Worm (Caenorhabditis elegans) whole organism, mixed stage, embryonic: Measurements from ENCODE around the gene sphk-1.
A peak's percentile ranks its signal among the peaks of the same experiment; 100 is the strongest.

Source experiments
- M03D4.4 ChIP-seq: sonication (generic microtip); optimal IDR thresholded peaks from 2 replicates; lab custom pipeline; 2017; ENCODE audit warnings: mild to moderate bottlenecking, missing genetic modification characterization, missing compliant biosample characterization
- bed-3 ChIP-seq: fragments of 200-800 bp; sonication (Bioruptor generic); optimal IDR thresholded peaks from 3 replicates; lab custom pipeline; 2018; ENCODE audit warnings: mild to moderate bottlenecking, missing genetic modification characterization, moderate library complexity, missing compliant biosample characterization
- blmp-1 ChIP-seq: fragments of 150-350 bp; optimal IDR thresholded peaks from 2 replicates; lab custom pipeline; 2014; ENCODE audit warnings: missing biosample characterization, missing genetic modification characterization
- ceh-39 ChIP-seq: fragments of 150-350 bp; optimal IDR thresholded peaks from 2 replicates; lab custom pipeline; 2014; ENCODE audit warnings: missing biosample characterization, missing genetic modification characterization
- ceh-43 ChIP-seq: fragments of 200-800 bp; sonication (Bioruptor generic); optimal IDR thresholded peaks from 2 replicates; lab custom pipeline; 2018; ENCODE audit warnings: mild to moderate bottlenecking, missing genetic modification characterization, moderate library complexity, missing compliant biosample characterization
- ceh-83 ChIP-seq: fragments of 200-800 bp; sonication (Bioruptor generic); optimal IDR thresholded peaks from 2 replicates; lab custom pipeline; 2018; ENCODE audit warnings: mild to moderate bottlenecking, missing genetic modification characterization, missing compliant biosample characterization
- ces-1 ChIP-seq: fragments of 150-350 bp; optimal IDR thresholded peaks from 2 replicates; lab custom pipeline; 2014; ENCODE audit warnings: missing biosample characterization, missing genetic modification reagents, missing genetic modification characterization
- cnd-1 ChIP-seq: fragments of 200-800 bp; sonication (Bioruptor generic); optimal IDR thresholded peaks from 2 replicates; lab custom pipeline; 2018; ENCODE audit warnings: mild to moderate bottlenecking, missing genetic modification characterization, missing compliant biosample characterization
- drap-1 ChIP-seq: fragments of 200-800 bp; sonication (Bioruptor generic); optimal IDR thresholded peaks from 3 replicates; lab custom pipeline; 2018; ENCODE audit warnings: mild to moderate bottlenecking, missing genetic modification characterization, missing compliant biosample characterization
- elt-1 ChIP-seq: sonication (generic microtip); optimal IDR thresholded peaks from 2 replicates; lab custom pipeline; 2017; ENCODE audit warnings: missing genetic modification characterization, mild to moderate bottlenecking, missing compliant biosample characterization, antibody characterized with exemption, moderate library complexity, borderline replicate concordance; ENCODE audit not compliant: insufficient read depth
- elt-3 ChIP-seq: fragments of 150-350 bp; optimal IDR thresholded peaks from 2 replicates; lab custom pipeline; 2014; ENCODE audit warnings: missing biosample characterization, missing genetic modification characterization
- flh-1 ChIP-seq: fragments of 200-800 bp; sonication (Bioruptor generic); optimal IDR thresholded peaks from 2 replicates; lab custom pipeline; 2018; ENCODE audit warnings: mild to moderate bottlenecking, missing genetic modification characterization, moderate library complexity, missing compliant biosample characterization
- ham-2 ChIP-seq: fragments of 200-800 bp; sonication (Bioruptor generic); optimal IDR thresholded peaks from 2 replicates; lab custom pipeline; 2018; ENCODE audit warnings: mild to moderate bottlenecking, missing genetic modification characterization, missing compliant biosample characterization
- hlh-1 ChIP-seq: fragments of 150-350 bp; optimal IDR thresholded peaks from 2 replicates; lab custom pipeline; 2014; ENCODE audit warnings: missing biosample characterization, missing genetic modification reagents, missing genetic modification characterization
- lin-13 ChIP-seq: fragments of 150-350 bp; optimal IDR thresholded peaks from 2 replicates; lab custom pipeline; 2014; ENCODE audit warnings: missing biosample characterization, missing genetic modification characterization
- lin-32 ChIP-seq: fragments of 200-800 bp; sonication (Bioruptor generic); optimal IDR thresholded peaks from 2 replicates; lab custom pipeline; 2018; ENCODE audit warnings: mild to moderate bottlenecking, missing genetic modification characterization, missing compliant biosample characterization
- lsy-2 ChIP-seq: fragments of 150-350 bp; optimal IDR thresholded peaks from 2 replicates; lab custom pipeline; 2014; ENCODE audit warnings: missing biosample characterization, missing genetic modification characterization
- mab-5 ChIP-seq: fragments of 150-350 bp; optimal IDR thresholded peaks from 2 replicates; lab custom pipeline; 2014; ENCODE audit warnings: missing biosample characterization, missing genetic modification characterization
- mep-1 ChIP-seq: fragments of 150-350 bp; optimal IDR thresholded peaks from 2 replicates; lab custom pipeline; 2017; ENCODE audit warnings: missing biosample characterization, missing genetic modification reagents, missing genetic modification characterization, inconsistent platforms
- mls-2 ChIP-seq: sonication (generic microtip); optimal IDR thresholded peaks from 2 replicates; lab custom pipeline; 2016; ENCODE audit warnings: mild to moderate bottlenecking, missing genetic modification characterization, moderate library complexity, missing compliant biosample characterization
- nhr-12 ChIP-seq: fragments of 150-350 bp; optimal IDR thresholded peaks from 2 replicates; lab custom pipeline; 2014; ENCODE audit warnings: missing biosample characterization, missing genetic modification characterization
- nhr-2 ChIP-seq: fragments of 150-350 bp; optimal IDR thresholded peaks from 2 replicates; lab custom pipeline; 2014; ENCODE audit warnings: missing biosample characterization, missing genetic modification characterization
- nhr-237 ChIP-seq: fragments of 150-350 bp; optimal IDR thresholded peaks from 2 replicates; lab custom pipeline; 2014; ENCODE audit warnings: missing biosample characterization, missing genetic modification characterization
- nhr-28 ChIP-seq: fragments of 150-350 bp; optimal IDR thresholded peaks from 2 replicates; lab custom pipeline; 2014; ENCODE audit warnings: missing biosample characterization, missing genetic modification characterization
- nhr-76 ChIP-seq: sonication (generic microtip); optimal IDR thresholded peaks from 2 replicates; lab custom pipeline; 2017; ENCODE audit warnings: missing biosample characterization, missing genetic modification characterization
- pha-4 ChIP-seq: fragments of 150-350 bp; optimal IDR thresholded peaks from 2 replicates; lab custom pipeline; 2018; ENCODE audit warnings: missing biosample characterization, missing genetic modification reagents, missing genetic modification characterization
- sem-2 ChIP-seq: fragments of 200-800 bp; sonication (Bioruptor generic); optimal IDR thresholded peaks from 2 replicates; lab custom pipeline; 2018; ENCODE audit warnings: mild to moderate bottlenecking, missing genetic modification characterization, missing compliant biosample characterization
- snpc-4 ChIP-seq: fragments of 150-350 bp; optimal IDR thresholded peaks from 2 replicates; lab custom pipeline; 2014; ENCODE audit warnings: missing biosample characterization, missing genetic modification characterization
- sptf-1 ChIP-seq: sonication (generic microtip); optimal IDR thresholded peaks from 2 replicates; lab custom pipeline; 2017; ENCODE audit warnings: mild to moderate bottlenecking, missing genetic modification characterization, moderate library complexity, missing compliant biosample characterization
- tbx-8 ChIP-seq: fragments of 200-800 bp; sonication (Bioruptor generic); optimal IDR thresholded peaks from 2 replicates; lab custom pipeline; 2018; ENCODE audit warnings: mild to moderate bottlenecking, missing genetic modification characterization, moderate library complexity, missing compliant biosample characterization
- unc-120 ChIP-seq: sonication (generic microtip); optimal IDR thresholded peaks from 2 replicates; lab custom pipeline; 2017; ENCODE audit warnings: missing genetic modification characterization, missing compliant biosample characterization; ENCODE audit not compliant: poor library complexity, severe bottlenecking
- unc-39 ChIP-seq: fragments of 150-350 bp; optimal IDR thresholded peaks from 2 replicates; lab custom pipeline; 2014; ENCODE audit warnings: missing biosample characterization, missing genetic modification characterization
- unc-62 ChIP-seq: fragments of 150-350 bp; optimal IDR thresholded peaks from 2 replicates; lab custom pipeline; 2014; ENCODE audit warnings: missing biosample characterization, missing genetic modification reagents, missing genetic modification characterization
- zip-8 ChIP-seq: fragments of 150-350 bp; optimal IDR thresholded peaks from 2 replicates; lab custom pipeline; 2014; ENCODE audit warnings: missing biosample characterization, missing genetic modification characterization
- ztf-11 ChIP-seq: fragments of 150-350 bp; optimal IDR thresholded peaks from 2 replicates; lab custom pipeline; 2014; ENCODE audit warnings: missing biosample characterization, missing genetic modification characterization

The sphk-1 gene

ce11 chrII:8701619-8702350 lies at the start of gene sphk-1:
TSS of gene sphk-1 (minus strand) at chrII:8701669.
- TF ChIP-seq unc-39 (no peak), ceh-83 (no peak), pha-4 (peak; percentile 52)
- TF ChIP-seq, all 35 proteins: peak for 1

ce11 chrII:8751042-8751441 lies 49.6 kb upstream of the sphk-1 start:
- TF ChIP-seq ceh-83 (no peak), ham-2 (GFP tag; lab: Kevin White, UChicago) (peak; percentile 99), sem-2 (GFP tag; lab: Kevin White, UChicago) (no peak), sptf-1 (tag; lab: Kevin White, UChicago) (no peak), unc-120 (tag; lab: Kevin White, UChicago) (no peak), mls-2 (tag; lab: Kevin White, UChicago) (no peak), ces-1 (GFP tag; lab: Kevin White, UChicago) (no peak), nhr-237 (tag; lab: Kevin White, UChicago) (peak; percentile 8), lin-13 (tag; lab: Kevin White, UChicago) (no peak), cnd-1 (tag; lab: Kevin White, UChicago) (no peak), nhr-2 (no peak), mab-5 (tag; lab: Kevin White, UChicago) (no peak), drap-1 (GFP tag; lab: Kevin White, UChicago) (no peak), flh-1 (GFP tag; lab: Kevin White, UChicago) (no peak), bed-3 (GFP tag; lab: Kevin White, UChicago) (no peak), unc-39 (no peak), elt-3 (tag; lab: Kevin White, UChicago) (no peak), tbx-8 (GFP tag; lab: Kevin White, UChicago) (no peak), elt-1 (tag; lab: Kevin White, UChicago) (peak; percentile 1), unc-62 (GFP tag; lab: Kevin White, UChicago) (no peak), nhr-28 (tag; lab: Kevin White, UChicago) (no peak), ztf-11 (no peak), nhr-76 (tag; lab: Kevin White, UChicago) (no peak), mep-1 (peak; percentile 5), zip-8 (tag; lab: Kevin White, UChicago) (no peak), snpc-4 (tag; lab: Kevin White, UChicago) (no peak), M03D4.4 (tag; lab: Kevin White, UChicago) (no peak), ceh-39 (tag; lab: Kevin White, UChicago) (no peak), nhr-12 (no peak), blmp-1 (peak; percentile 100), ceh-43 (GFP tag; lab: Kevin White, UChicago) (no peak), lsy-2 (tag; lab: Kevin White, UChicago) (no peak)

- TF ChIP-seq lsy-2 (tag; lab: Kevin White, UChicago) (no peak), unc-120 (tag; lab: Kevin White, UChicago) (no peak), unc-39 (no peak), nhr-28 (tag; lab: Kevin White, UChicago) (no peak), hlh-1 (tag; lab: Kevin White, UChicago) (no peak), mab-5 (tag; lab: Kevin White, UChicago) (no peak), mls-2 (tag; lab: Kevin White, UChicago) (no peak), ceh-83 (no peak), lin-13 (tag; lab: Kevin White, UChicago) (no peak), lin-32 (GFP tag; lab: Kevin White, UChicago) (no peak)
Observed at ce11 chrII:8750056-8750455, 48.6 kb upstream of the sphk-1 start.

DNA sequence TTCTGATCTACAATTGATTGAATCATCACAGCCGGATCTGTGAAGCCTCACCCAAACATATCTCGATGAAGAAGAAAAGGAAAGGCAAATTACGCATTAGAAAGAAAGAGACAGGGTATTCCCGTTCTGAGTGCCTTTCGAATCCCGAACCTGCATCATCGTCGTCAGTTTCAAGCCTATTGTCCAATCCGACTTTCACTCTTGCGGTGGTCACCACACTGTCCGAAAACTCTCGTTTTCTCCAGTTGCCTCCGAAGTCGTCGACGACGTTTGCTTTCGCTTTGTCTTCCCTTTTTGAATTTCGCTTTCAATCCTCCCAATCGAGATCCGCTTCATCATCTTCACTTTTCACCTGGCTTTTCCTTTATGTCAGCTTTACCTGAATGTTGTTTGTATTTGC lies 47.6 kb upstream of the sphk-1 start:
- TF ChIP-seq mls-2 (tag; lab: Kevin White, UChicago) (no peak), nhr-28 (tag; lab: Kevin White, UChicago) (no peak), sem-2 (GFP tag; lab: Kevin White, UChicago) (no peak), ceh-39 (tag; lab: Kevin White, UChicago) (no peak), mep-1 (no peak), hlh-1 (tag; lab: Kevin White, UChicago) (no peak), ces-1 (GFP tag; lab: Kevin White, UChicago) (no peak), ceh-43 (GFP tag; lab: Kevin White, UChicago) (no peak), ceh-83 (no peak), unc-39 (no peak), unc-120 (tag; lab: Kevin White, UChicago) (no peak), nhr-2 (no peak), drap-1 (GFP tag; lab: Kevin White, UChicago) (no peak), tbx-8 (GFP tag; lab: Kevin White, UChicago) (no peak), M03D4.4 (tag; lab: Kevin White, UChicago) (no peak), ham-2 (GFP tag; lab: Kevin White, UChicago) (peak; percentile 80), elt-1 (tag; lab: Kevin White, UChicago) (peak; percentile 58), blmp-1 (peak; percentile 99)
